Worm (Caenorhabditis elegans): ENCODE data around the gene ZK507.1.

DNA sequence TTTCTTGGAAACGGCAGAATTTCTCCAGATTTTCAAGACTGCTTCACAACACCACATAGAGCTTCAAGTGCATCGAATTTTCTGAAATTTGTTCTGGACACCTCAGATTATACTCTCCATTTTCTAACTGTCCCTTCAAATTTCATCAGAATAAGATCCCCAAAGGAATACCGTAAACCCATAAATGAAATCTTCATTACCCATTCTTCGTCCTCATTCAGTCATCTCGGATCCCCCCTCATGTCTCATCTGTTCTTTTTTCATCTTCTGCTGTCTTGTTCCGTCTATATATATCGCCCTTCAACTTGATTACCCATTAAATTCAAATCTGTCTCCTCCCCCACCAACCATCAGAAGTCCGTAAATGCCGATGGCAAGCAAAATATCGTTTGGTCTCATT lies 13.0 kb upstream of the ZK507.1 start:
- TF ChIP-seq ama-1 (optimal IDR thresholded peaks at IDR 0.05) = no peak
- TF ChIP-seq lim-6 (tag; optimal IDR thresholded peaks at IDR 0.05) = no peak
- no peak for TF ChIP-seq pros-1 (tag; optimal IDR thresholded peaks at IDR 0.05)
- TF ChIP-seq hlh-13 (GFP tag; optimal IDR thresholded peaks at IDR 0.05) = no peak
- TF ChIP-seq nhr-232 (tag; optimal IDR thresholded peaks at IDR 0.05) = no peak
- TF ChIP-seq ceh-48 (tag; optimal IDR thresholded peaks at IDR 0.05) = no peak
- no peak for TF ChIP-seq mec-3 (tag; optimal IDR thresholded peaks at IDR 0.05; ENCODE audit: borderline replicate concordance)
- TF ChIP-seq hlh-30 (tag; optimal IDR thresholded peaks at IDR 0.05; ENCODE audit: insufficient read depth) = no peak
- no peak for TF ChIP-seq elt-2 (tag; optimal IDR thresholded peaks at IDR 0.05)
- no peak for TF ChIP-seq ceh-9 (tag; optimal IDR thresholded peaks at IDR 0.05)
- TF ChIP-seq ets-4 (tag; optimal IDR thresholded peaks at IDR 0.05) = no peak
- TF ChIP-seq pat-9 (tag; optimal IDR thresholded peaks at IDR 0.05) = no peak
- no peak for TF ChIP-seq ceh-18 (tag; optimal IDR thresholded peaks at IDR 0.05)
- no peak for TF ChIP-seq unc-86 (tag; optimal IDR thresholded peaks at IDR 0.05)
